Fruit fly (Drosophila melanogaster): ENCODE measurements around the gene CG11983.

Gene CG11983

dm6 chr3R:9002542-9002941 lies 5.6 kb upstream of the CG11983 start:
- TF ChIP-seq usp (GFP tag; optimal IDR thresholded peaks at IDR 0.05) (no peak), Dll (optimal IDR thresholded peaks at IDR 0.05) (no peak), pan (optimal IDR thresholded peaks at IDR 0.05) (no peak), EcR (GFP tag; optimal IDR thresholded peaks at IDR 0.05) (no peak)

dm6 chr3R:9003600-9004223 lies 4.4 kb upstream of the CG11983 start, which contains the start of the genes CG31100 and CG11980:
CG31100 (minus strand) TSS chr3R:9003650.
CG11980 (plus strand) TSS chr3R:9004017.
- TF ChIP-seq usp (GFP tag; optimal IDR thresholded peaks at IDR 0.05) (no peak), pan (optimal IDR thresholded peaks at IDR 0.05) (no peak), EcR (GFP tag; optimal IDR thresholded peaks at IDR 0.05) (no peak), psq (optimal IDR thresholded peaks at IDR 0.05) (no peak), CG8478 (optimal IDR thresholded peaks at IDR 0.05) (no peak), Dll (optimal IDR thresholded peaks at IDR 0.05) (no peak)

- TF ChIP-seq usp (GFP tag; optimal IDR thresholded peaks at IDR 0.05) (no peak), Dll (optimal IDR thresholded peaks at IDR 0.05) (no peak), CG8478 (optimal IDR thresholded peaks at IDR 0.05) (no peak), psq (optimal IDR thresholded peaks at IDR 0.05) (no peak), pan (optimal IDR thresholded peaks at IDR 0.05) (no peak), EcR (GFP tag; optimal IDR thresholded peaks at IDR 0.05) (no peak)
Observed at dm6 chr3R:9006129-9006528, 2.0 kb upstream of the CG11983 start, which contains the start of the genes Prosbeta3 and Iru. Prosbeta3 (minus strand) TSS chr3R:9006226. Iru (plus strand) TSS chr3R:9006456.

DNA sequence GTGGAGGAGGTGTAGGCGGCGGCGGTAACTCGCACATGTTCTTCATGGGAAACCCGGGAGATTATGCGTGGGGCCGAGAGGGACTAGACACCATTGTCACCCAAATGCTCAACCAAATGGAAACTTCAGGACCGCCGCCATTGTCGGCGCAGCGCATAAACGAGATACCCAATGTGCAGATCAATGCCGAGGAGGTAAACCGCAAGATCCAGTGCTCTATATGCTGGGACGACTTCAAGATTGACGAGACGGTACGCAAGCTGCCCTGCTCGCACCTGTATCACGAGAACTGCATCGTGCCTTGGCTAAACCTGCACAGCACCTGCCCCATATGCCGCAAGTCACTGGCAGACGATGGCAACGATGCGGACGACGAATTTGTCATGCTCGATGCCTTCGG lies 863 bp upstream of the CG11983 start:
- TF ChIP-seq EcR (GFP tag; optimal IDR thresholded peaks at IDR 0.05) (no peak), Dll (optimal IDR thresholded peaks at IDR 0.05) (no peak), usp (GFP tag; optimal IDR thresholded peaks at IDR 0.05) (no peak), CG8478 (optimal IDR thresholded peaks at IDR 0.05) (no peak), pan (optimal IDR thresholded peaks at IDR 0.05) (no peak), psq (optimal IDR thresholded peaks at IDR 0.05) (no peak)

DNA sequence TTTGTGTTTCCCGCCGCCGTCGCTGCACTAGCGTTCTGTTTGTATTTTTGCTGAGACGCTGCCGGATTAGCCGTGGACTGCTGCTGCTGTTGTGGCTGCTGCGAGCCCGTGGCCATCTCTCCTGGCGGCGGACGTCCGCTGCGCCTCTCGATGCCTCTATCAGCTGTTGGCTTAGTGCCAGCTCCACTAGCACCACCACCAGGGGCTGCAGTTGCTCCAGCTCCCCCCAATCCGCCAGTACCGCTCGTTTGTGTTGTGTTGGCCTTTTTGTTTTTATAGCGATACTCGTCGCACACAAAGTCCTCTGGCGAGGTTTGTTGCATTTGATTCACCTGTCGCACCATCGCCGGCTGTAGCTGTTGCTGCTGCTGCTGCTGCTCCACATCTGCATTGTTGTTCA lies 2.6 kb downstream of the CG11983 start:
- TF ChIP-seq Dll (optimal IDR thresholded peaks at IDR 0.05) (no peak), pan (optimal IDR thresholded peaks at IDR 0.05) (no peak), CG8478 (optimal IDR thresholded peaks at IDR 0.05) (no peak), EcR (GFP tag; optimal IDR thresholded peaks at IDR 0.05) (no peak), usp (GFP tag; optimal IDR thresholded peaks at IDR 0.05) (no peak), psq (optimal IDR thresholded peaks at IDR 0.05) (no peak)

dm6 chr3R:9011708-9012107 lies 3.6 kb downstream of the CG11983 start:
- TF ChIP-seq CG8478 (optimal IDR thresholded peaks at IDR 0.05) = no peak
- TF ChIP-seq EcR (GFP tag; optimal IDR thresholded peaks at IDR 0.05) = no peak
- no peak for TF ChIP-seq usp (GFP tag; optimal IDR thresholded peaks at IDR 0.05)
- TF ChIP-seq pan (optimal IDR thresholded peaks at IDR 0.05) = no peak
- no peak for TF ChIP-seq psq (optimal IDR thresholded peaks at IDR 0.05)
- no peak for TF ChIP-seq Dll (optimal IDR thresholded peaks at IDR 0.05)

dm6 chr3R:9013765-9014380 lies 5.8 kb downstream of the CG11983 start:
- TF ChIP-seq CG8478 (optimal IDR thresholded peaks at IDR 0.05) = no peak
- TF ChIP-seq pan (optimal IDR thresholded peaks at IDR 0.05) = no peak
- no peak for TF ChIP-seq usp (GFP tag; optimal IDR thresholded peaks at IDR 0.05)
- TF ChIP-seq Dll (optimal IDR thresholded peaks at IDR 0.05) = no peak
- TF ChIP-seq psq (optimal IDR thresholded peaks at IDR 0.05) = no peak
- no peak for TF ChIP-seq EcR (GFP tag; optimal IDR thresholded peaks at IDR 0.05)

DNA sequence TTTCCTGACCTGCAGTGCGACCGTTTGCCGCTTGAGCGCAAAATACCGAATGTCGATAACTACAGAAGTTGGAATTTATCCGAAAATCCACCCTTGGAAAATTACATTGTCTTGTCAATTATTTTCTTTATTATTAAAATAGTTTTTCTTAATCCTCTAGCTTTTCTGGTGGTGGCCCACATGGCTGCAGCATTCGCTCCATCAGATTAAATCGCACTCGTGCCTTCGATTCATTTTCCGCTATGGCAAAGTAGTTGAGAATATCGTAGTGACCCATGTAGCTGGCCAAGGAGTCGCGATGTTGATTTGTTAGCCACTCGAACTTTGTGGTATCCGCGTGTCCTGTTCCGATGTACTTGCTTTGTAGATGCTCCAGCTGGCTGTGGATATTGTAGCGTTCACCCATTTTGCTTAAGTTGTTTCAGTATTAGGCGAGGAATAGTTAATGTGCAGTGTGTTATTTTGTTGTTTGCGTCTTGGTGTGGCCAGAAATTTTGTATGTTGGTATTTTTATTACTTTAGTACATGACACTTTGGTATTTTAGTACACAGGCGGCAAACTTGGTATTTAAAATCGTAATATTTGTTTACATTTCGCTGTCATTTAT lies 6.8 kb downstream of the CG11983 start, which contains the start of the genes Kcmf1, Sf3b5 and CG11986:
Gene Kcmf1 (minus strand): TSS at position 51 of the 608 bp plus-strand sequence.
Gene Sf3b5 (minus strand): TSS at position 483 of the 608 bp plus-strand sequence.
Gene CG11986 (plus strand): TSS at position 588 of the 608 bp plus-strand sequence.
- TF ChIP-seq EcR (GFP tag; optimal IDR thresholded peaks at IDR 0.05) (no peak), Dll (optimal IDR thresholded peaks at IDR 0.05) (no peak), pan (optimal IDR thresholded peaks at IDR 0.05) (no peak), CG8478 (optimal IDR thresholded peaks at IDR 0.05) (no peak), usp (GFP tag; optimal IDR thresholded peaks at IDR 0.05) (no peak), psq (optimal IDR thresholded peaks at IDR 0.05) (no peak)

DNA sequence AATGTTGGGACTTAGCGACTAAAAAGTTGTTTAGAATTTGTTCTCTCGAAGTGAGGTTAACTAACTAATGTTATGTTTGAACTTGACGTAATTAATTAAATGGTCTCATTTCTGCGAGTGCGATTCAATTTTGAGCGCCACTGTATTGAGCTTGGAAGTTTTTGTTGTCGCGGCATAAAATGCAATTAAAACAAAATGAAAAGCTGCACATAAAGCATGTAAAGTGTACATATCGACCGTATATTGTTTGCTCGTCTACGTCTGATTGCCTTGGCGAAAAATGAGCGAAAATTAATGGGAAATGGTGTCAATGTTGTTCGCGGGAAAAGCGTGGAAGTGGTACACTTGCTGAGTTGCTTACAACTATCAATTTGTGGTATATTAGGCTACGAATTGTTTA lies 8.7 kb downstream of the CG11983 start:
- TF ChIP-seq EcR (GFP tag; optimal IDR thresholded peaks at IDR 0.05) (no peak), pan (optimal IDR thresholded peaks at IDR 0.05) (no peak), psq (optimal IDR thresholded peaks at IDR 0.05) (no peak), CG8478 (optimal IDR thresholded peaks at IDR 0.05) (no peak), Dll (optimal IDR thresholded peaks at IDR 0.05) (no peak), usp (GFP tag; optimal IDR thresholded peaks at IDR 0.05) (no peak)

DNA sequence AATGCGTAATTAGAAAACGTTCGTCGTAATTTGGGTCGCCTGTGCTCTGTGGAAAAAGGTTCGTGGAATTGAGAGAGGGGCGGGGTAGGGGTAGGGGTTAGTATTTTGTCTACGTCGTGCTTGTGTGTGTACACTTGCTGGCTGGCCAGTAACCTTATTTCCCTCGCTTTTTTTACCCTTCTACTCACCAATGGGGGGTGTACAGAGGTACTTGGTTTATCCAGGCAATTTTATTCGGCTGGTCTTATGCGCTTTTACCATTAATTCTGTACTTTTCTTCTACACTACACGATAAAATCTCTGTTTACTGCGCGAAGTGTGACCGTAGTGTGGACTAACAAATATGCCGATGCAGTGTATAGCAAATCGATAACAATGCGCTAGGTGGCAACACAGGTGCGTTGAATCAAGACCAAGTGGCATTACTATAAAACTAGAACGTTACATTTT lies 11.6 kb downstream of the CG11983 start, which contains the start of gene tgo:
Gene tgo (minus strand): TSS at position 334 of the 450 bp plus-strand sequence.
- TF ChIP-seq pan (optimal IDR thresholded peaks at IDR 0.05) = no peak
- TF ChIP-seq CG8478 (optimal IDR thresholded peaks at IDR 0.05) = no peak
- TF ChIP-seq usp (GFP tag; optimal IDR thresholded peaks at IDR 0.05) = no peak
- TF ChIP-seq psq (optimal IDR thresholded peaks at IDR 0.05) = no peak
- TF ChIP-seq EcR (GFP tag; optimal IDR thresholded peaks at IDR 0.05) = no peak
- TF ChIP-seq Dll (optimal IDR thresholded peaks at IDR 0.05) = no peak

- TF ChIP-seq EcR (GFP tag; optimal IDR thresholded peaks at IDR 0.05) (no peak), CG8478 (optimal IDR thresholded peaks at IDR 0.05) (no peak), psq (optimal IDR thresholded peaks at IDR 0.05) (no peak), pan (optimal IDR thresholded peaks at IDR 0.05) (no peak), Dll (optimal IDR thresholded peaks at IDR 0.05) (no peak), usp (GFP tag; optimal IDR thresholded peaks at IDR 0.05) (no peak)
Observed at dm6 chr3R:9023934-9024333, 15.8 kb downstream of the CG11983 start.

All from whole organism.